Worm (Caenorhabditis elegans): ENCODE results near the gene srv-21.

Gene srv-21

DNA sequence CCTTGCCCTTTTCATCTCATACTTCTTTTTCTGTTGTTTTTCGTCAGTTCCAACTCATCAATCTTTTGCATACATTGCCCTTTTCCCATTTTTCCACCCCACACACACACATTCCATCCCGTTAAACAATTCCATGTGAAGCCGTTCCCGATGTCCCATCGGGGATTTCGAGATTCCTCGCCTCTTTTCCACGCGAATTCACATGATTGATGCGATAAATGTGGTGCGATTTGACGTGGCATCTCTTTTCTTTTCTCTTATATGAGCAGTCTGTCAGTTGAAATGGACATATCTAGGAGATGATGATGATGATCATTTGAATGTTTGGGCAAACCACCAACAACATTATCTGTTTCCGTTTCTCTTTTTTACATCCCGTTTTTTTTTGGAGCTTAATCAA is 43.0 kb downstream of the srv-21 start:
- TF ChIP-seq ets-7 (tag; optimal IDR thresholded peaks at IDR 0.05) (no peak), hnd-1 (tag; optimal IDR thresholded peaks at IDR 0.05) (no peak), tra-4 (tag; optimal IDR thresholded peaks at IDR 0.05) (no peak), flt-1 (GFP tag; IDR thresholded peaks at IDR 0.05) (no peak), sea-1 (GFP tag; conservative IDR thresholded peaks at IDR 0.05) (no peak), aly-1 (tag; optimal IDR thresholded peaks at IDR 0.05) (no peak), hmg-4 (GFP tag; optimal IDR thresholded peaks at IDR 0.05) (no peak), ceh-36 (tag; optimal IDR thresholded peaks at IDR 0.05) (no peak), hmbx-1 (tag; optimal IDR thresholded peaks at IDR 0.05) (no peak)

DNA sequence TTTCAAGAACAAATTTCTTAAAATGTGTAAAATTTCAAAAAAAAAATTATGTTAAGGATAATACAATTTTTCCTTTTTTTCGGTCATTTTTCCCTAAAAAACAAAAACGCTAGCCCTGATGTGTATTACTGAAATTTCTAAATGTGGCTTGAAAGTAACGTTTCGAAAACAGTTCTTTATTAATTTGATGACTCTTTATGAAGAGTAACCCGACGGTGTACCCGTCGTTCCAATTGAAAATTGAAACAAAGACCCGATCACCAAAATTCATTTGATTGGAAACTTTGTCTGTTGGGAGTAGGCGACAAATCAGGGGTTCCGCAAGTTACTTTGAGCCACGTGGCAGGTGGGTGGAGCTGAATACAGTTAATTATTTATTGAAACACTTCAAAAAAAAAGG is 44.3 kb downstream of the srv-21 start:
- no peak for TF ChIP-seq tbx-37 (GFP tag; conservative IDR thresholded peaks at IDR 0.05)
- TF ChIP-seq flt-1 (GFP tag; IDR thresholded peaks at IDR 0.05) = no peak
- no peak for TF ChIP-seq hmg-4 (GFP tag; optimal IDR thresholded peaks at IDR 0.05)
